Worm (Caenorhabditis elegans) whole organism, early embryonic: ENCODE results near the gene cest-13.

Experiments used
- B0310.2 ChIP-seq: sonication (generic microtip); optimal IDR thresholded peaks from 2 replicates; lab custom pipeline; 2016; ENCODE audit warnings: mild to moderate bottlenecking, missing genetic modification characterization, missing compliant biosample characterization
- F13C5.2 ChIP-seq: sonication (generic microtip); optimal IDR thresholded peaks from 2 replicates; lab custom pipeline; 2017; ENCODE audit warnings: mild to moderate bottlenecking, missing genetic modification characterization, inconsistent platforms, missing compliant biosample characterization
- aly-1 ChIP-seq: sonication (generic microtip); optimal IDR thresholded peaks from 2 replicates; lab custom pipeline; 2016; ENCODE audit warnings: missing genetic modification characterization, missing compliant biosample characterization
- ama-1 ChIP-seq: fragments of 150-350 bp; optimal IDR thresholded peaks from 2 replicates; lab custom pipeline; 2014
- ceh-13 ChIP-seq: fragments of 200-800 bp; sonication (Bioruptor generic); optimal IDR thresholded peaks from 2 replicates; lab custom pipeline; 2018; ENCODE audit warnings: mild to moderate bottlenecking, missing genetic modification characterization, missing compliant biosample characterization
- ceh-36 ChIP-seq: sonication (generic microtip); optimal IDR thresholded peaks from 2 replicates; lab custom pipeline; 2016; ENCODE audit warnings: missing genetic modification characterization, inconsistent platforms, missing compliant biosample characterization
- ets-7 ChIP-seq: sonication (generic microtip); optimal IDR thresholded peaks from 2 replicates; lab custom pipeline; 2016; ENCODE audit warnings: missing genotype, missing genetic modification characterization, missing compliant biosample characterization
- flt-1 ChIP-seq: fragments of 200-800 bp; sonication (Bioruptor generic); IDR thresholded peaks from 2 replicates; pipeline ENCODE4 v1.3.6; 2022; ENCODE audit warnings: missing genetic modification characterization, missing compliant biosample characterization
- hmbx-1 ChIP-seq: sonication (generic microtip); optimal IDR thresholded peaks from 2 replicates; lab custom pipeline; 2016; ENCODE audit warnings: mild to moderate bottlenecking, missing genetic modification characterization, missing compliant biosample characterization
- hmg-4 ChIP-seq: fragments of 200-800 bp; sonication (Bioruptor generic); optimal IDR thresholded peaks from 2 replicates; lab custom pipeline; 2018; ENCODE audit warnings: mild to moderate bottlenecking, missing genetic modification characterization, missing compliant biosample characterization
- hnd-1 ChIP-seq: sonication (generic microtip); optimal IDR thresholded peaks from 2 replicates; lab custom pipeline; 2016; ENCODE audit warnings: missing genetic modification characterization, missing compliant biosample characterization
- pes-1 ChIP-seq: fragments of 200-800 bp; sonication (Bioruptor generic); IDR thresholded peaks from 2 replicates; pipeline ENCODE4 v1.3.6; 2022; ENCODE audit warnings: missing genetic modification reagents, missing genetic modification characterization, missing compliant biosample characterization
- scrt-1 ChIP-seq: fragments of 200-800 bp; sonication (Bioruptor generic); IDR thresholded peaks from 2 replicates; pipeline ENCODE4 v1.3.6; 2022; ENCODE audit warnings: missing genetic modification characterization, missing compliant biosample characterization
- sea-1 ChIP-seq: fragments of 200-800 bp; sonication (Bioruptor generic); conservative IDR thresholded peaks from 2 replicates; pipeline ENCODE4 v1.3.6; 2022; ENCODE audit warnings: missing genetic modification characterization, missing compliant biosample characterization
- tbx-11 ChIP-seq: fragments of 200-800 bp; sonication (Bioruptor generic); IDR thresholded peaks from 2 replicates; pipeline ENCODE4 v1.3.6; 2022; ENCODE audit warnings: missing genetic modification characterization, missing compliant biosample characterization
- tbx-37 ChIP-seq: fragments of 200-800 bp; sonication (Bioruptor generic); conservative IDR thresholded peaks from 2 replicates; pipeline ENCODE4 v1.3.6; 2022; ENCODE audit warnings: missing genetic modification reagents, missing genetic modification characterization, missing compliant biosample characterization
- tra-4 ChIP-seq: sonication (generic microtip); optimal IDR thresholded peaks from 2 replicates; lab custom pipeline; 2017; ENCODE audit warnings: missing genetic modification characterization, missing compliant biosample characterization

Gene cest-13

DNA sequence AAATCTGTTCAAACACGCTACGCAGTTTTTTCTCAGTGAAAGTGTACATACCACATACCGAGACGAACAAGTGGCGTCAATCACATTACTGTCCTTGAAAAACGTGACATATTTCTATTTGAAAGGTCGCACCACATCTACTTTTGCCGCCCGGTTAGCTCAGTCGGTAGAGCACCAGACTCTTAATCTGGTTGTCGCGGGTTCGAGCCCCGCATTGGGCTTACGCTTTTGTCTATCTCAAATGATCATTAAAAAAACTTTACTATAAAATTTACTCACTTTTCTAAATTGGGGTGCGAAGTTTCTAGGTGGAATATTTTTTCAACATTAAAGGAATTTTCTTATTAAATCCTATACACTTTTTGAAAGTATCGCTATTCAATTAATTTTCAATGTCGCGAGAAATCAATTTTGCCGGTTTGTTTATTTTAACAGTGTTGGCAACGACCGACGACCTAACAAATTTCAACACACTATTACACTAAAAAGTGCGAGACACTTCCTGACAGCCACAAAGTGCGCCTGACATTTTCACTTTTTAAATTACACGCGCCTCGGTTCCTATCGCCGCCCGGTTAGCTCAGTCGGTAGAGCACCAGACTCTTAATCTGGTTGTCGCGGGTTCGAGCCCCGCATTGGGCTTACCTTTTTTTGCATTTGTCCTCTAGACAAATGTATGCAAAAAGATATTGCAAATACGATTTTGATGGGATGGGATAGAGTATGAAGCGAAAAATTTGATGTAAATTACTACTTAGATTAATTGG lies 29.6 kb upstream of the cest-13 start:
- TF ChIP-seq ceh-13 (GFP tag; lab: Kevin White, UChicago) (no peak), tbx-37 (GFP tag; lab: Robert Waterston, UW) (peak; percentile 51; the same call in 1 of the 2 replicates), hmbx-1 (tag; lab: Kevin White, UChicago) (no peak), pes-1 (peak; percentile 60), B0310.2 (tag; lab: Kevin White, UChicago) (peak; percentile 1), scrt-1 (GFP tag; lab: Robert Waterston, UW) (no peak), flt-1 (GFP tag; lab: Robert Waterston, UW) (peak; percentile 42; the same call in 1 of the 2 replicates), tbx-11 (GFP tag; lab: Robert Waterston, UW) (no peak), aly-1 (tag; lab: Kevin White, UChicago) (no peak), ets-7 (tag; lab: Kevin White, UChicago) (no peak), hmg-4 (GFP tag; lab: Kevin White, UChicago) (no peak), sea-1 (GFP tag; lab: Robert Waterston, UW) (0 out of 2 replicates have a peak, but pooled peaks have one; percentile 36), F13C5.2 (tag; lab: Kevin White, UChicago) (no peak), hnd-1 (tag; lab: Kevin White, UChicago) (no peak), tra-4 (tag; lab: Kevin White, UChicago) (no peak)

- TF ChIP-seq hmbx-1 (tag; lab: Kevin White, UChicago) (no peak), pes-1 (no peak), aly-1 (tag; lab: Kevin White, UChicago) (no peak), ceh-13 (GFP tag; lab: Kevin White, UChicago) (no peak), ets-7 (tag; lab: Kevin White, UChicago) (no peak), hnd-1 (tag; lab: Kevin White, UChicago) (no peak), sea-1 (GFP tag; lab: Robert Waterston, UW) (no peak)
Observed at ce11 chrX:13736679-13737078, 23.4 kb upstream of the cest-13 start.

- TF ChIP-seq ceh-36 (tag; lab: Kevin White, UChicago) = no peak
- TF ChIP-seq tbx-11 (GFP tag; lab: Robert Waterston, UW) = no peak
- no peak for TF ChIP-seq flt-1 (GFP tag; lab: Robert Waterston, UW)
- TF ChIP-seq scrt-1 (GFP tag; lab: Robert Waterston, UW) = no peak
- TF ChIP-seq B0310.2 (tag; lab: Kevin White, UChicago) = no peak
- TF ChIP-seq aly-1 (tag; lab: Kevin White, UChicago) = no peak
Observed at ce11 chrX:13739125-13739820, 20.8 kb upstream of the cest-13 start.

ce11 chrX:13743371-13743770 lies 16.7 kb upstream of the cest-13 start:
- TF ChIP-seq hmbx-1 (tag; lab: Kevin White, UChicago) (no peak), ama-1 (lab: Kevin White, UChicago) (no peak), B0310.2 (tag; lab: Kevin White, UChicago) (no peak), pes-1 (no peak), tbx-37 (GFP tag; lab: Robert Waterston, UW) (no peak), aly-1 (tag; lab: Kevin White, UChicago) (no peak), ets-7 (tag; lab: Kevin White, UChicago) (no peak), hmg-4 (GFP tag; lab: Kevin White, UChicago) (no peak), sea-1 (GFP tag; lab: Robert Waterston, UW) (no peak), scrt-1 (GFP tag; lab: Robert Waterston, UW) (no peak), hnd-1 (tag; lab: Kevin White, UChicago) (no peak), F13C5.2 (tag; lab: Kevin White, UChicago) (no peak), tra-4 (tag; lab: Kevin White, UChicago) (no peak), ceh-13 (GFP tag; lab: Kevin White, UChicago) (no peak)

DNA sequence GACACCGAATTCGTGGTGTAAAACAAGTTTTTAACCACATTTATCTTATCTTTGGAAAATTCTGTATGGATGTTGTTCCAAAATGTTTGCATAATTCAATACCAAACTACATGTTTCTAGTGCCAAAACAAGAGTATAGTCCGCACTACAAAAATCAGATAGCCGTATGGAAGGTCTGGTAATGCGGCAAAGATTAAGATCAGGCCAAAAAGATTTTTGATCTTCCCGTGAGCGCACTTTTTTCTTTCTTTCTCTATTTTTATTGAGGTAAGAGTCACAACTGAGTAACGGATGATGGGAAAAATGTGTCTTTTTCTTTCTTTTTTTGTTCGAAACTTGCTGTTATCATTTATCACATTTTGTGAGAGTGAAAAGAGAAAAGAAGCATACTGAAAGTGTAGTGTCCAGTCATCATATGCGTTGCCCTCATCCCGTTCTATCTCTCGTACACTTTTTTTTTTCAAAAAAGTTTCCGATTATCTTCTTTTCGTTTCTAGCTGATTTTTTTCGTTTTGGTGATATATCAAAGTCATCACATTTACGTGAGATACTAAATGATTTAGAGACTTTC lies 15.4 kb upstream of the cest-13 start:
- TF ChIP-seq tra-4 (tag; lab: Kevin White, UChicago) (no peak), flt-1 (GFP tag; lab: Robert Waterston, UW) (no peak), ets-7 (tag; lab: Kevin White, UChicago) (no peak), hnd-1 (tag; lab: Kevin White, UChicago) (no peak), sea-1 (GFP tag; lab: Robert Waterston, UW) (no peak), ceh-36 (tag; lab: Kevin White, UChicago) (no peak), scrt-1 (GFP tag; lab: Robert Waterston, UW) (no peak), F13C5.2 (tag; lab: Kevin White, UChicago) (no peak), ceh-13 (GFP tag; lab: Kevin White, UChicago) (no peak), aly-1 (tag; lab: Kevin White, UChicago) (no peak), pes-1 (no peak), B0310.2 (tag; lab: Kevin White, UChicago) (no peak), tbx-37 (GFP tag; lab: Robert Waterston, UW) (no peak), ama-1 (lab: Kevin White, UChicago) (no peak), tbx-11 (GFP tag; lab: Robert Waterston, UW) (no peak), hmg-4 (GFP tag; lab: Kevin White, UChicago) (no peak), hmbx-1 (tag; lab: Kevin White, UChicago) (no peak)

ce11 chrX:13745558-13745957 lies 14.5 kb upstream of the cest-13 start:
- TF ChIP-seq hmbx-1 (tag; lab: Kevin White, UChicago) = no peak
- TF ChIP-seq tbx-11 (GFP tag; lab: Robert Waterston, UW) = no peak
- TF ChIP-seq aly-1 (tag; lab: Kevin White, UChicago) = no peak
- no peak for TF ChIP-seq tbx-37 (GFP tag; lab: Robert Waterston, UW)
- TF ChIP-seq hnd-1 (tag; lab: Kevin White, UChicago) = no peak
- no peak for TF ChIP-seq ceh-13 (GFP tag; lab: Kevin White, UChicago)
- TF ChIP-seq ama-1 (lab: Kevin White, UChicago) = no peak
- TF ChIP-seq pes-1 = no peak
- no peak for TF ChIP-seq sea-1 (GFP tag; lab: Robert Waterston, UW)
- TF ChIP-seq tra-4 (tag; lab: Kevin White, UChicago) = no peak
- TF ChIP-seq F13C5.2 (tag; lab: Kevin White, UChicago) = no peak
